Fruit fly (Drosophila melanogaster) whole organism, embryonic: ENCODE measurements around the gene Octbeta2R.

Source experiments
- B-H2 ChIP-seq: fragments of 200-800 bp; sonication (Bioruptor generic); optimal IDR thresholded peaks from 2 replicates; lab custom pipeline; 2018; ENCODE audit warnings: missing biosample characterization, mild to moderate bottlenecking, missing genetic modification characterization
- Bgb ChIP-seq: fragments of 200-800 bp; sonication (Bioruptor generic); IDR thresholded peaks from 2 replicates; pipeline ENCODE4 v1.3.6; 2022; ENCODE audit warnings: missing biosample characterization, missing genetic modification characterization; ENCODE audit not compliant: partially characterized antibody
- BtbVII ChIP-seq: fragments of 200-800 bp; sonication (Bioruptor generic); optimal IDR thresholded peaks from 3 replicates; lab custom pipeline; 2017; ENCODE audit warnings: missing biosample characterization, mild to moderate bottlenecking, missing genetic modification characterization
- CG10147 ChIP-seq: fragments of 200-800 bp; sonication (Bioruptor generic); optimal IDR thresholded peaks from 2 replicates; lab custom pipeline; 2019; ENCODE audit warnings: missing biosample characterization, mild to moderate bottlenecking, missing genetic modification characterization, moderate library complexity
- CG10209 ChIP-seq: fragments of 200-800 bp; sonication (Bioruptor generic); optimal IDR thresholded peaks from 3 replicates; lab custom pipeline; 2017; ENCODE audit warnings: missing biosample characterization, mild to moderate bottlenecking, missing genetic modification characterization, missing genetic modification reagents
- CG10321 ChIP-seq: fragments of 200-800 bp; sonication (Bioruptor generic); IDR thresholded peaks from 2 replicates; pipeline ENCODE4 v1.3.6; 2022; ENCODE audit warnings: missing biosample characterization, missing genetic modification characterization
- CG10462 ChIP-seq: fragments of 200-800 bp; sonication (Bioruptor generic); optimal IDR thresholded peaks from 2 replicates; lab custom pipeline; 2016; ENCODE audit warnings: missing biosample characterization, missing genetic modification characterization
- CG13424 ChIP-seq: fragments of 200-800 bp; sonication (Bioruptor generic); optimal IDR thresholded peaks from 2 replicates; lab custom pipeline; 2019; ENCODE audit warnings: missing biosample characterization, mild to moderate bottlenecking, missing genetic modification characterization, moderate library complexity
- CG13894 ChIP-seq: fragments of 200-800 bp; sonication (Bioruptor generic); optimal IDR thresholded peaks from 3 replicates; lab custom pipeline; 2018; ENCODE audit warnings: missing biosample characterization, mild to moderate bottlenecking, missing genetic modification characterization, moderate library complexity
- CG17385 ChIP-seq: fragments of 200-800 bp; sonication (Bioruptor generic); optimal IDR thresholded peaks from 3 replicates; lab custom pipeline; 2018; ENCODE audit warnings: missing biosample characterization, mild to moderate bottlenecking, missing genetic modification characterization
- CG18599 ChIP-seq: fragments of 200-800 bp; sonication (Bioruptor generic); optimal IDR thresholded peaks from 3 replicates; lab custom pipeline; 2017; ENCODE audit warnings: missing biosample characterization, missing genetic modification characterization, mild to moderate bottlenecking, moderate library complexity, missing genetic modification reagents
- CG3847 ChIP-seq: fragments of 200-800 bp; sonication (Bioruptor generic); IDR thresholded peaks from 2 replicates; pipeline ENCODE4 v1.3.6; 2022; ENCODE audit warnings: missing biosample characterization, missing genetic modification characterization
- CG6854 ChIP-seq: fragments of 200-800 bp; sonication (Bioruptor generic); optimal IDR thresholded peaks from 3 replicates; lab custom pipeline; 2017; ENCODE audit warnings: missing biosample characterization, mild to moderate bottlenecking, missing genetic modification characterization
- CG8359 ChIP-seq: fragments of 200-800 bp; sonication (Bioruptor generic); optimal IDR thresholded peaks from 2 replicates; lab custom pipeline; 2017; ENCODE audit warnings: missing biosample characterization, mild to moderate bottlenecking, missing genetic modification characterization, borderline replicate concordance
- CG8388 ChIP-seq: fragments of 200-800 bp; sonication (Bioruptor generic); optimal IDR thresholded peaks from 2 replicates; lab custom pipeline; 2019; ENCODE audit warnings: missing biosample characterization, mild to moderate bottlenecking, missing genetic modification characterization, moderate library complexity
- CG9609 ChIP-seq: fragments of 200-800 bp; sonication (Bioruptor generic); optimal IDR thresholded peaks from 3 replicates; lab custom pipeline; 2016; ENCODE audit warnings: missing biosample characterization, missing genetic modification characterization
- CG9727 ChIP-seq: fragments of 200-800 bp; sonication (Bioruptor generic); optimal IDR thresholded peaks from 3 replicates; lab custom pipeline; 2017; ENCODE audit warnings: missing biosample characterization, mild to moderate bottlenecking, missing genetic modification characterization
- CoRest ChIP-seq: fragments of 200-800 bp; sonication (Bioruptor generic); optimal IDR thresholded peaks from 3 replicates; lab custom pipeline; 2018; ENCODE audit warnings: missing biosample characterization, mild to moderate bottlenecking, missing genetic modification characterization, moderate library complexity
- D19A ChIP-seq: fragments of 200-800 bp; optimal IDR thresholded peaks from 3 replicates; lab custom pipeline; 2019; ENCODE audit warnings: missing biosample characterization, mild to moderate bottlenecking, missing genetic modification characterization, moderate library complexity
- Dbx ChIP-seq: fragments of 200-800 bp; sonication (Bioruptor generic); IDR thresholded peaks from 3 replicates; pipeline ENCODE4 v1.3.6; 2022; ENCODE audit warnings: missing biosample characterization, missing genetic modification characterization
- Ets65A ChIP-seq: fragments of 200-800 bp; sonication (Bioruptor generic); peaks from one replicate; lab custom pipeline; 2016; ENCODE audit warnings: missing biosample characterization, missing genetic modification characterization
- Hand ChIP-seq: fragments of 200-800 bp; sonication (Bioruptor generic); optimal IDR thresholded peaks from 2 replicates; lab custom pipeline; 2017; ENCODE audit warnings: mild to moderate bottlenecking, missing biosample characterization, missing genetic modification reagents, missing genetic modification characterization
- HmgZ ChIP-seq: fragments of 200-800 bp; sonication (Bioruptor generic); optimal IDR thresholded peaks from 2 replicates; lab custom pipeline; 2018; ENCODE audit warnings: missing biosample characterization, mild to moderate bottlenecking, missing genetic modification characterization
- Lim3 ChIP-seq: fragments of 200-800 bp; sonication (Bioruptor generic); IDR thresholded peaks from 2 replicates; pipeline ENCODE4 v1.3.6; 2022; ENCODE audit warnings: missing biosample characterization, missing genetic modification characterization
- NfI ChIP-seq: fragments of 200-800 bp; sonication (Bioruptor generic); optimal IDR thresholded peaks from 3 replicates; lab custom pipeline; 2018; ENCODE audit warnings: missing biosample characterization, mild to moderate bottlenecking, missing genetic modification characterization, moderate library complexity
- Oli ChIP-seq: fragments of 200-800 bp; sonication (Bioruptor generic); optimal IDR thresholded peaks from 2 replicates; lab custom pipeline; 2018; ENCODE audit warnings: missing biosample characterization, mild to moderate bottlenecking, missing genetic modification characterization, moderate library complexity
- Ptx1 ChIP-seq: fragments of 200-800 bp; sonication (Bioruptor generic); IDR thresholded peaks from 2 replicates; pipeline ENCODE4 v1.3.6; 2022; ENCODE audit warnings: missing biosample characterization, missing genetic modification characterization
- Usf ChIP-seq: fragments of 200-800 bp; sonication (Bioruptor generic); optimal IDR thresholded peaks from 2 replicates; lab custom pipeline; 2017; ENCODE audit warnings: missing genotype, missing biosample characterization, missing genetic modification characterization
- Xbp1 ChIP-seq: fragments of 200-800 bp; sonication (Bioruptor generic); optimal IDR thresholded peaks from 3 replicates; lab custom pipeline; 2016; ENCODE audit warnings: missing biosample characterization, mild to moderate bottlenecking, missing genetic modification characterization
- ac ChIP-seq: fragments of 200-800 bp; sonication (Bioruptor generic); optimal IDR thresholded peaks from 3 replicates; lab custom pipeline; 2017; ENCODE audit warnings: missing biosample characterization, mild to moderate bottlenecking, missing genetic modification characterization
- ase ChIP-seq: fragments of 200-800 bp; sonication (Bioruptor generic); IDR thresholded peaks from 3 replicates; pipeline ENCODE4 v1.3.6; 2022; ENCODE audit warnings: missing biosample characterization, missing genetic modification characterization
- bcd ChIP-seq: fragments of 200-800 bp; sonication (Bioruptor generic); optimal IDR thresholded peaks from 2 replicates; lab custom pipeline; 2017; ENCODE audit warnings: missing biosample characterization, mild to moderate bottlenecking, missing genetic modification characterization
- bowl ChIP-seq: fragments of 200-800 bp; sonication (Bioruptor generic); IDR thresholded peaks from 2 replicates; pipeline ENCODE4 v1.3.6; 2022; ENCODE audit warnings: missing biosample characterization, missing genetic modification characterization
- caup ChIP-seq: fragments of 200-800 bp; sonication (Bioruptor generic); optimal IDR thresholded peaks from 3 replicates; lab custom pipeline; 2017; ENCODE audit warnings: missing biosample characterization, mild to moderate bottlenecking, missing genetic modification characterization, moderate library complexity; ENCODE audit not compliant: severe bottlenecking
- dan ChIP-seq: fragments of 200-800 bp; sonication (Bioruptor generic); IDR thresholded peaks from 2 replicates; pipeline ENCODE4 v1.3.6; 2022; ENCODE audit warnings: missing biosample characterization, missing genetic modification characterization
- danr ChIP-seq: fragments of 200-800 bp; sonication (Bioruptor generic); IDR thresholded peaks from 2 replicates; pipeline ENCODE4 v1.3.6; 2022; ENCODE audit warnings: missing biosample characterization, missing genetic modification characterization
- dmrt99B ChIP-seq: fragments of 200-800 bp; sonication (Bioruptor generic); optimal IDR thresholded peaks from 2 replicates; lab custom pipeline; 2018; ENCODE audit warnings: missing biosample characterization, mild to moderate bottlenecking, missing genetic modification characterization, moderate library complexity
- eve ChIP-seq, 2 experiments: fragments of >200 bp; optimal IDR thresholded peaks; 2 replicates each; lab custom pipeline; 2017; ENCODE audit warnings: missing biosample characterization in 2 of 2, missing genetic modification characterization in 2 of 2
- fu2 ChIP-seq: fragments of 200-800 bp; sonication (Bioruptor generic); optimal IDR thresholded peaks from 2 replicates; lab custom pipeline; 2016; ENCODE audit warnings: missing biosample characterization, missing genetic modification characterization
- grn ChIP-seq: fragments of 200-800 bp; sonication (Bioruptor generic); optimal IDR thresholded peaks from 3 replicates; lab custom pipeline; 2017; ENCODE audit warnings: missing biosample characterization, missing genetic modification characterization
- her ChIP-seq: fragments of 200-800 bp; sonication (Bioruptor generic); optimal IDR thresholded peaks from 2 replicates; lab custom pipeline; 2016; ENCODE audit warnings: missing biosample characterization, missing genetic modification characterization
- lmd ChIP-seq: fragments of 200-800 bp; sonication (Bioruptor generic); IDR thresholded peaks from 2 replicates; pipeline ENCODE4 v1.3.6; 2022; ENCODE audit warnings: missing biosample characterization, missing genetic modification characterization
- lola ChIP-seq, 3 experiments: fragments of >200 bp in 2 of 3; fragments of 200-800 bp in 1 of 3; sonication (Bioruptor generic) in 1 of 3; optimal IDR thresholded peaks; 2 replicates each; lab custom pipeline; 2017 to 2019; ENCODE audit warnings: missing biosample characterization in 3 of 3, missing genetic modification characterization in 3 of 3, mild to moderate bottlenecking in 1 of 3, moderate library complexity in 1 of 3
- nmo ChIP-seq: fragments of 200-800 bp; sonication (Bioruptor generic); optimal IDR thresholded peaks from 2 replicates; lab custom pipeline; 2018; ENCODE audit warnings: missing biosample characterization, mild to moderate bottlenecking, missing genetic modification characterization, moderate library complexity
- pnt ChIP-seq: fragments of 200-800 bp; sonication (Bioruptor generic); optimal IDR thresholded peaks from 3 replicates; lab custom pipeline; 2016; ENCODE audit warnings: missing biosample characterization, missing genetic modification characterization
- psq ChIP-seq: fragments of 200-800 bp; sonication (Bioruptor generic); optimal IDR thresholded peaks from 2 replicates; lab custom pipeline; 2017; ENCODE audit warnings: missing biosample characterization, missing genetic modification characterization
- sc ChIP-seq, 3 experiments: fragments of >200 bp in 2 of 3; fragments of 200-800 bp in 1 of 3; sonication (Bioruptor generic) in 1 of 3; optimal IDR thresholded peaks; 2 replicates in 2 of 3; 3 replicates in 1 of 3; lab custom pipeline; 2017; ENCODE audit warnings: mild to moderate bottlenecking in 1 of 3, missing biosample characterization in 1 of 3, missing genetic modification characterization in 1 of 3, missing genetic modification reagents in 1 of 3
- seq ChIP-seq: fragments of 200-800 bp; sonication (Bioruptor generic); IDR thresholded peaks from 2 replicates; pipeline ENCODE4 v1.3.6; 2022; ENCODE audit warnings: missing biosample characterization, missing genetic modification characterization
- sr ChIP-seq: fragments of 200-800 bp; sonication (Bioruptor generic); IDR thresholded peaks from 3 replicates; pipeline ENCODE4 v1.3.6; 2022; ENCODE audit warnings: missing biosample characterization, missing genetic modification characterization
- sug ChIP-seq: fragments of 200-800 bp; optimal IDR thresholded peaks from 2 replicates; lab custom pipeline; 2019; ENCODE audit warnings: missing biosample characterization, mild to moderate bottlenecking, missing genetic modification characterization, moderate library complexity

Gene Octbeta2R

DNA sequence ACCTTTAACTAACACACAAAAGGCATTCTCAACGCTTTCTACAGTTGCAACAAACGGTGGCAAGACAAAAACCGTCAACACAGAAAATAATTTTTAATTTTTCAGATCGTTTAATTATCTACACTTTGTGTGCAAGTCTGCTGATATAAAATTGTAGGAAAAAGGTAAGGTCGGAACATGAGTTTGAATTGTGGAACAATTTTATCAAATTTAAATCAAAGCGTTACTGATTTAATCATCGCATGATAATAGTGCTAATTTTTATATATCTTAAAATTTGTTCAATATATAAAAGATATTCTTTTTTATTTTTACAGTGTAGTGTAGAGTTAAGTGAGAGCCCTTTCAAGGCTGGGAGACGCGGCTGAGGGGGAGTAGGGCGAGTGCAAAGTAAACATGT, 52.6 kb downstream of the Octbeta2R start (continued):
- TF ChIP-seq D19A (tag; lab: Kevin White, UChicago) = no peak
- 0 out of 2 replicates have a peak, but pooled peaks have one; percentile 8 for TF ChIP-seq seq (GFP tag; lab: Robert Waterston, UW)
- no peak for TF ChIP-seq dan (GFP tag; lab: Robert Waterston, UW)
- no peak for TF ChIP-seq Usf (GFP tag; lab: Kevin White, UChicago)
- peak; percentile 16 for TF ChIP-seq CG17385 (GFP tag; lab: Kevin White, UChicago)
- no peak for TF ChIP-seq fu2 (GFP tag; lab: Kevin White, UChicago)
- peak; percentile 42 for TF ChIP-seq CG13424
- no peak for TF ChIP-seq CG10462 (GFP tag; lab: Kevin White, UChicago)
- no peak for TF ChIP-seq psq (GFP tag; lab: Kevin White, UChicago)
- no peak for TF ChIP-seq danr (GFP tag; lab: Robert Waterston, UW)
- TF ChIP-seq CG6854 (GFP tag; lab: Kevin White, UChicago) = peak; percentile 37
- TF ChIP-seq CG10147 (GFP tag; lab: Kevin White, UChicago) = peak; percentile 26
- TF ChIP-seq Lim3 (GFP tag; lab: Robert Waterston, UW) = no peak
- peak; percentile 36 for TF ChIP-seq CG9727 (GFP tag; lab: Kevin White, UChicago)
- 0 out of 3 replicates have a peak, but pooled peaks have one; percentile 46 for TF ChIP-seq Dbx (GFP tag; lab: Robert Waterston, UW)
- peak; percentile 27 for TF ChIP-seq caup (GFP tag; lab: Kevin White, UChicago)
- TF ChIP-seq nmo (GFP tag; lab: Kevin White, UChicago) = no peak
- TF ChIP-seq her = no peak
- TF ChIP-seq ac (GFP tag; lab: Kevin White, UChicago) = no peak
- no peak for TF ChIP-seq CG13894 (tag; lab: Kevin White, UChicago)
- peak; percentile 76 for TF ChIP-seq CG18599
- TF ChIP-seq NfI = peak; percentile 21
- TF ChIP-seq bowl = no peak
- no peak for TF ChIP-seq sr (GFP tag; lab: Robert Waterston, UW)
- peak; percentile 2 for TF ChIP-seq Xbp1
- 0 out of 3 replicates have a peak, but pooled peaks have one; percentile 10 for TF ChIP-seq ase (GFP tag; lab: Robert Waterston, UW)
- TF ChIP-seq pnt (GFP tag; lab: Kevin White, UChicago) = no peak
- no peak for TF ChIP-seq lola (GFP tag; optimal IDR thresholded peaks at IDR 0.05; lab: Kevin White, UChicago)
- TF ChIP-seq CG8388 (GFP tag; lab: Kevin White, UChicago) = no peak
- peak; percentile 15; the same call in 1 of the 2 replicates for TF ChIP-seq CG3847 (GFP tag; lab: Robert Waterston, UW)
- peak; percentile 25; the same call in 1 of the 2 replicates for TF ChIP-seq Ptx1 (GFP tag; lab: Robert Waterston, UW)
- peak; percentile 9; the same call in 1 of the 2 replicates for TF ChIP-seq lmd (GFP tag; lab: Robert Waterston, UW)
- TF ChIP-seq CG9609 (GFP tag; lab: Kevin White, UChicago) = no peak
- TF ChIP-seq BtbVII (GFP tag; lab: Kevin White, UChicago) = peak; percentile 35
- no peak for TF ChIP-seq CG10321 (GFP tag; lab: Robert Waterston, UW)
- peak; percentile 85 for TF ChIP-seq Ets65A (GFP tag; lab: Kevin White, UChicago)
- TF ChIP-seq CG8359 (GFP tag; lab: Kevin White, UChicago) = no peak
- peak; percentile 28 for TF ChIP-seq CoRest (tag; lab: Kevin White, UChicago)
- no peak for TF ChIP-seq HmgZ
- TF ChIP-seq B-H2 (GFP tag; lab: Kevin White, UChicago) = peak; percentile 3
- peak; percentile 45 for TF ChIP-seq bcd (GFP tag; lab: Kevin White, UChicago)
- no peak for TF ChIP-seq sc (optimal IDR thresholded peaks at IDR 0.05; lab: Kevin White, UChicago)
- TF ChIP-seq sc (GFP tag; optimal IDR thresholded peaks at IDR 0.05; lab: Kevin White, UChicago) = no peak
- TF ChIP-seq Bgb (GFP tag; lab: Robert Waterston, UW) = no peak
- peak in 1 of 2 experiments; percentile 15 for TF ChIP-seq eve (GFP tag; optimal IDR thresholded peaks at IDR 0.05; lab: Kevin White, UChicago)
- TF ChIP-seq dmrt99B (tag; lab: Kevin White, UChicago) = peak; percentile 47
- TF ChIP-seq CG10209 (GFP tag; lab: Kevin White, UChicago) = peak; percentile 22
- no peak for TF ChIP-seq grn (GFP tag; lab: Kevin White, UChicago)
- peak; percentile 24 for TF ChIP-seq Oli (tag; lab: Kevin White, UChicago)
- TF ChIP-seq Hand (GFP tag; lab: Kevin White, UChicago) = peak; percentile 33
- TF ChIP-seq sug (tag; lab: Kevin White, UChicago) = peak; percentile 28
